Fruit fly (Drosophila melanogaster) Kc167 (cell line): Measurements from ENCODE around the gene Fancm.

Experiments used
- h ChIP-seq: fragments of >200 bp; optimal IDR thresholded peaks from 3 replicates; lab custom pipeline; 2018; ENCODE audit warnings: missing external identifiers
- insv ChIP-seq: fragments of >200 bp; optimal IDR thresholded peaks from 3 replicates; lab custom pipeline; 2018; ENCODE audit warnings: missing external identifiers
- psq ChIP-seq: fragments of >200 bp; optimal IDR thresholded peaks from 2 replicates; lab custom pipeline; 2017; ENCODE audit warnings: missing external identifiers
- ttk ChIP-seq: sonication (Bioruptor generic); optimal IDR thresholded peaks from 2 replicates; lab custom pipeline; 2017; ENCODE audit warnings: missing external identifiers

- TF ChIP-seq psq (lab: Kevin White, UChicago) (no peak), ttk (lab: Kevin White, UChicago) (no peak), insv (no peak), h (lab: Kevin White, UChicago) (no peak)
Measured at dm6 chr3R:21534256-21534655, 52.1 kb downstream of the Fancm start.
